Fruit fly (Drosophila melanogaster) S2 (cell line): Measurements from ENCODE around the gene CG31974.

Source experiments
- CG8478 ChIP-seq: fragments of >200 bp; optimal IDR thresholded peaks from 2 replicates; lab custom pipeline; 2018
- CTCF ChIP-seq, 2 experiments: fragments of >200 bp; optimal IDR thresholded peaks; 2 replicates each; lab custom pipeline; 2018

- TF ChIP-seq CG8478, result no peak
- no peak for TF ChIP-seq CTCF (optimal IDR thresholded peaks at IDR 0.05; lab: Kevin White, UChicago)
These were observed 17.3 kb downstream of the CG31974 start for dm6 chr2L:125364-126252.
